Worm (Caenorhabditis elegans): ENCODE measurements around the gene cwp-1.

DNA sequence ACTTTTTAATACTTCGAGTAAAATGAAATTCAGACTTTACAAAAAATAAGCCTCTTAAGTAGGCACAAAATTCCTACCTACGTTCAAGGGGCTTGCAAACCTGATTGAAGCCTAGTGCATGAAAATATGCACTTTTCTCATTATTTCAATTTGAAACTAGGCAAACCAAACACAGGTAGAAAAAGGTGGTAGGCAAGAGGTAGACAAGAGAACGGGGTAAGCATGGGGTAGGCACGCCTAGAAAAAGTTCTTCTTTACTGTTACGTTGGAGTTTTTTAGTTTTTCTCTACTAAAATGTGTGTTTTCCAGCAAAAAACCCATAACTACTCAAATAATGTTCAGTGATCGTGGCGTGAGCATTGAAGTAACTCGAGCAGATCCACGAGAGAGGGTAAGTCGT is 10.1 kb upstream of the cwp-1 start, which contains the start of gene nex-4:
- TF ChIP-seq tbx-37 (GFP tag; conservative IDR thresholded peaks at IDR 0.05) (no peak), scrt-1 (GFP tag; IDR thresholded peaks at IDR 0.05) (no peak), tbx-11 (GFP tag; IDR thresholded peaks at IDR 0.05) (no peak), ama-1 (optimal IDR thresholded peaks at IDR 0.05) (no peak), ceh-36 (tag; optimal IDR thresholded peaks at IDR 0.05) (no peak), flt-1 (GFP tag; IDR thresholded peaks at IDR 0.05) (no peak), F13C5.2 (tag; optimal IDR thresholded peaks at IDR 0.05) (no peak), aly-1 (tag; optimal IDR thresholded peaks at IDR 0.05) (no peak), hmbx-1 (tag; optimal IDR thresholded peaks at IDR 0.05) (no peak), ets-7 (tag; optimal IDR thresholded peaks at IDR 0.05) (no peak), tra-4 (tag; optimal IDR thresholded peaks at IDR 0.05) (no peak), pes-1 (GFP tag; IDR thresholded peaks at IDR 0.05) (no peak), sea-1 (GFP tag; conservative IDR thresholded peaks at IDR 0.05) (no peak), ceh-13 (GFP tag; optimal IDR thresholded peaks at IDR 0.05) (no peak)

Data from whole organism, early embryonic.